Worm (Caenorhabditis elegans): ENCODE results near the gene F29G6.1.

ce11 chrX:11472953-11473671 lies 29.0 kb upstream of the F29G6.1 start:
- TF ChIP-seq nfyb-1 (GFP tag; IDR thresholded peaks at IDR 0.05): no peak; the same call in 1 of the 2 replicates
- TF ChIP-seq mxl-1 (tag; optimal IDR thresholded peaks at IDR 0.05): no peak
- no peak for TF ChIP-seq ceh-58 (GFP tag; IDR thresholded peaks at IDR 0.05)
- no peak for TF ChIP-seq lin-26 (GFP tag; IDR thresholded peaks at IDR 0.05)
- TF ChIP-seq atf-7 (tag; optimal IDR thresholded peaks at IDR 0.05): peak; percentile 24

Data from whole organism, young adult.